Fruit fly (Drosophila melanogaster): ENCODE data around the gene CG33673.

dm6 chr2L:1973957-1974356 lies 27.4 kb upstream of the CG33673 start, which contains the start of gene Der-1:
- TF ChIP-seq fkh (GFP tag; optimal IDR thresholded peaks at IDR 0.05) (no peak), Sox15 (GFP tag; optimal IDR thresholded peaks at IDR 0.05) (no peak), CG8119 (GFP tag; IDR thresholded peaks at IDR 0.05) (no peak), CG16779 (tag; optimal IDR thresholded peaks at IDR 0.05) (no peak), fd59A (GFP tag; optimal IDR thresholded peaks at IDR 0.05) (no peak), CG6854 (GFP tag; optimal IDR thresholded peaks at IDR 0.05) (no peak), CG6792 (GFP tag; optimal IDR thresholded peaks at IDR 0.05) (no peak), Ets21C (GFP tag; optimal IDR thresholded peaks at IDR 0.05) (no peak), Blimp-1 (GFP tag; optimal IDR thresholded peaks at IDR 0.05) (no peak)

All from whole organism, prepupa.